Worm (Caenorhabditis elegans): ENCODE measurements around the gene ZK353.10.
"Not testable (repeated sequence)": the region's sequence is repeated elsewhere in the genome, so short reads cannot be mapped to it uniquely, and the experiment has no call there.

- not testable (repeated sequence) for TF ChIP-seq med-1 (GFP tag; optimal IDR thresholded peaks at IDR 0.05; ENCODE audit: insufficient read depth); ref-1 (GFP tag; conservative IDR thresholded peaks at IDR 0.05); ztf-29 (GFP tag; IDR thresholded peaks at IDR 0.05); T22C8.4 (GFP tag; IDR thresholded peaks at IDR 0.05)
Observed at ce11 chrIII:8347822-8348221, 46.4 kb downstream of the ZK353.10 start, which contains the start of gene clc-29.

Data from whole organism, midembryonic.